Worm (Caenorhabditis elegans) whole organism, L2 larva: ENCODE measurements around the gene che-2.

Experiments
- C34F6.9 ChIP-seq: fragments of 150-350 bp; optimal IDR thresholded peaks from 2 replicates; lab custom pipeline; 2014; ENCODE audit warnings: missing biosample characterization, missing genetic modification characterization
- F13H6.1 ChIP-seq: sonication (generic microtip); optimal IDR thresholded peaks from 2 replicates; lab custom pipeline; 2016; ENCODE audit warnings: missing genetic modification characterization, missing compliant biosample characterization
- R02D3.7 ChIP-seq: fragments of 150-350 bp; optimal IDR thresholded peaks from 2 replicates; lab custom pipeline; 2014; ENCODE audit warnings: missing biosample characterization, missing genetic modification characterization
- Y55F3AM.14 ChIP-seq: fragments of 200-800 bp; sonication (Bioruptor generic); optimal IDR thresholded peaks from 2 replicates; lab custom pipeline; 2018; ENCODE audit warnings: mild to moderate bottlenecking, missing genetic modification characterization, missing compliant biosample characterization
- ZK546.5 ChIP-seq: sonication (generic microtip); optimal IDR thresholded peaks from 2 replicates; lab custom pipeline; 2017; ENCODE audit warnings: missing biosample characterization, missing genetic modification characterization
- alr-1 ChIP-seq: fragments of 150-350 bp; optimal IDR thresholded peaks from 2 replicates; lab custom pipeline; 2014; ENCODE audit warnings: missing biosample characterization, missing genetic modification characterization
- aly-2 ChIP-seq: fragments of 150-350 bp; optimal IDR thresholded peaks from 2 replicates; lab custom pipeline; 2014; ENCODE audit warnings: missing biosample characterization, missing genetic modification characterization
- ama-1 ChIP-seq: fragments of 150-350 bp; optimal IDR thresholded peaks from 2 replicates; lab custom pipeline; 2018; ENCODE audit warnings: inconsistent platforms
- blmp-1 ChIP-seq: sonication (generic microtip); optimal IDR thresholded peaks from 2 replicates; lab custom pipeline; 2017; ENCODE audit warnings: missing genetic modification characterization, mild to moderate bottlenecking, missing compliant biosample characterization, antibody characterized with exemption, moderate library complexity; ENCODE audit not compliant: insufficient read depth
- ceh-16 ChIP-seq: fragments of 150-350 bp; optimal IDR thresholded peaks from 2 replicates; lab custom pipeline; 2014; ENCODE audit warnings: missing biosample characterization, missing genetic modification characterization
- ceh-82 ChIP-seq: fragments of 150-350 bp; optimal IDR thresholded peaks from 2 replicates; lab custom pipeline; 2014; ENCODE audit warnings: missing biosample characterization, missing genetic modification characterization
- crh-2 ChIP-seq: sonication (generic microtip); optimal IDR thresholded peaks from 2 replicates; lab custom pipeline; 2017; ENCODE audit warnings: missing biosample characterization, missing genetic modification characterization
- dmd-4 ChIP-seq: sonication (generic microtip); optimal IDR thresholded peaks from 2 replicates; lab custom pipeline; 2017; ENCODE audit warnings: missing biosample characterization, missing genetic modification characterization
- egl-27 ChIP-seq: sonication (generic microtip); optimal IDR thresholded peaks from 3 replicates; lab custom pipeline; 2017; ENCODE audit warnings: missing biosample characterization, missing genetic modification reagents, missing genetic modification characterization
- elt-1 ChIP-seq: fragments of 150-350 bp; optimal IDR thresholded peaks from 2 replicates; lab custom pipeline; 2014; ENCODE audit warnings: missing biosample characterization, missing genetic modification characterization
- fos-1 ChIP-seq: fragments of 150-350 bp; optimal IDR thresholded peaks from 2 replicates; lab custom pipeline; 2014; ENCODE audit warnings: missing biosample characterization, missing genetic modification characterization
- gmeb-1 ChIP-seq: fragments of 150-350 bp; optimal IDR thresholded peaks from 2 replicates; lab custom pipeline; 2014; ENCODE audit warnings: missing biosample characterization, missing genetic modification characterization
- lin-11 ChIP-seq: fragments of 150-350 bp; sonication (generic microtip); optimal IDR thresholded peaks from 2 replicates; lab custom pipeline; 2014; ENCODE audit warnings: missing biosample characterization, missing genetic modification characterization, inconsistent platforms, mixed read lengths
- lin-13 ChIP-seq: fragments of 150-350 bp; optimal IDR thresholded peaks from 2 replicates; lab custom pipeline; 2014; ENCODE audit warnings: missing biosample characterization, missing genetic modification reagents, missing genetic modification characterization
- mbf-1 ChIP-seq: sonication (generic microtip); optimal IDR thresholded peaks from 2 replicates; lab custom pipeline; 2017; ENCODE audit warnings: missing biosample characterization, missing genetic modification characterization
- mdl-1 ChIP-seq, 2 experiments: fragments of 150-350 bp in 1 of 2; sonication (generic microtip) in 1 of 2; optimal IDR thresholded peaks; 2 replicates each; lab custom pipeline; 2017; ENCODE audit warnings: missing biosample characterization in 2 of 2, missing genetic modification characterization in 2 of 2
- nhr-10 ChIP-seq: sonication (generic microtip); optimal IDR thresholded peaks from 2 replicates; lab custom pipeline; 2017; ENCODE audit warnings: missing biosample characterization, missing genetic modification characterization
- nhr-12 ChIP-seq: fragments of 150-350 bp; optimal IDR thresholded peaks from 2 replicates; lab custom pipeline; 2014; ENCODE audit warnings: missing biosample characterization, missing genetic modification characterization
- nhr-129 ChIP-seq: fragments of 150-350 bp; optimal IDR thresholded peaks from 2 replicates; lab custom pipeline; 2014; ENCODE audit warnings: missing biosample characterization, missing genetic modification characterization
- nhr-21 ChIP-seq: fragments of 150-350 bp; optimal IDR thresholded peaks from 2 replicates; lab custom pipeline; 2014; ENCODE audit warnings: missing biosample characterization, missing genetic modification characterization
- nhr-23 ChIP-seq: fragments of 150-350 bp; optimal IDR thresholded peaks from 2 replicates; lab custom pipeline; 2014; ENCODE audit warnings: missing biosample characterization, missing genetic modification reagents, missing genetic modification characterization
- nhr-237 ChIP-seq: fragments of 150-350 bp; optimal IDR thresholded peaks from 2 replicates; lab custom pipeline; 2014; ENCODE audit warnings: missing biosample characterization, missing genetic modification characterization
- nhr-25 ChIP-seq: fragments of 150-350 bp; sonication (generic microtip); optimal IDR thresholded peaks from 3 replicates; lab custom pipeline; 2014; ENCODE audit warnings: missing biosample characterization, missing genetic modification characterization
- nhr-6 ChIP-seq: fragments of 150-350 bp; optimal IDR thresholded peaks from 2 replicates; lab custom pipeline; 2014; ENCODE audit warnings: missing biosample characterization, missing genetic modification characterization
- nhr-77 ChIP-seq: fragments of 150-350 bp; optimal IDR thresholded peaks from 2 replicates; lab custom pipeline; 2014; ENCODE audit warnings: missing biosample characterization, missing genetic modification characterization
- peb-1 ChIP-seq: fragments of 150-350 bp; optimal IDR thresholded peaks from 2 replicates; lab custom pipeline; 2014; ENCODE audit warnings: missing biosample characterization, missing genetic modification characterization
- sem-4 ChIP-seq: fragments of 150-350 bp; optimal IDR thresholded peaks from 2 replicates; lab custom pipeline; 2014; ENCODE audit warnings: missing biosample characterization, missing genetic modification reagents, missing genetic modification characterization
- skn-1 ChIP-seq: sonication (generic microtip); optimal IDR thresholded peaks from 2 replicates; lab custom pipeline; 2017; ENCODE audit warnings: missing biosample characterization, missing genetic modification characterization
- sma-3 ChIP-seq: sonication (generic microtip); optimal IDR thresholded peaks from 2 replicates; lab custom pipeline; 2016; ENCODE audit warnings: missing genetic modification reagents, missing genetic modification characterization, missing compliant biosample characterization
- sma-9 ChIP-seq, 2 experiments: fragments of 150-350 bp in 1 of 2; sonication (generic microtip) in 1 of 2; optimal IDR thresholded peaks; 2 replicates each; lab custom pipeline; 2014 to 2016; ENCODE audit warnings: missing genetic modification characterization in 2 of 2, mild to moderate bottlenecking in 1 of 2, missing biosample characterization in 1 of 2, missing compliant biosample characterization in 1 of 2, missing genetic modification reagents in 1 of 2, moderate library complexity in 1 of 2
- snpc-4 ChIP-seq: fragments of 150-350 bp; optimal IDR thresholded peaks from 2 replicates; lab custom pipeline; 2014; ENCODE audit warnings: missing biosample characterization, missing genetic modification characterization
- unc-39 ChIP-seq: fragments of 150-350 bp; optimal IDR thresholded peaks from 2 replicates; lab custom pipeline; 2014; ENCODE audit warnings: missing biosample characterization, missing genetic modification characterization
- unc-55 ChIP-seq: fragments of 150-350 bp; sonication (generic microtip); optimal IDR thresholded peaks from 3 replicates; lab custom pipeline; 2014; ENCODE audit warnings: missing biosample characterization, missing genetic modification reagents, missing genetic modification characterization
- unc-62 ChIP-seq: fragments of 150-350 bp; optimal IDR thresholded peaks from 2 replicates; lab custom pipeline; 2014; ENCODE audit warnings: missing biosample characterization, missing genetic modification reagents, missing genetic modification characterization
- zag-1 ChIP-seq: fragments of 150-350 bp; optimal IDR thresholded peaks from 2 replicates; lab custom pipeline; 2014; ENCODE audit warnings: missing biosample characterization, missing genetic modification characterization
- ztf-11 ChIP-seq: sonication (generic microtip); optimal IDR thresholded peaks from 2 replicates; lab custom pipeline; 2017; ENCODE audit warnings: missing biosample characterization, missing genetic modification characterization

The che-2 gene

ce11 chrX:527663-528062 lies 46.4 kb downstream of the che-2 start:
- TF ChIP-seq fos-1 (peak; percentile 52), unc-62 (GFP tag; lab: Kevin White, UChicago) (no peak)

- TF ChIP-seq fos-1 = no peak
These were observed 47.5 kb downstream of the che-2 start for ce11 chrX:528761-529160.

- TF ChIP-seq sma-9 (GFP tag; optimal IDR thresholded peaks at IDR 0.05; lab: Kevin White, UChicago) = no peak
- TF ChIP-seq sma-9 (tag; optimal IDR thresholded peaks at IDR 0.05; lab: Kevin White, UChicago) = no peak
- no peak for TF ChIP-seq nhr-237 (tag; lab: Kevin White, UChicago)
- TF ChIP-seq C34F6.9 (tag; lab: Kevin White, UChicago) = no peak
- no peak for TF ChIP-seq nhr-6 (tag; lab: Kevin White, UChicago)
- no peak for TF ChIP-seq F13H6.1 (tag; lab: Kevin White, UChicago)
- TF ChIP-seq Y55F3AM.14 (GFP tag; lab: Kevin White, UChicago) = no peak
These were observed 48.1 kb downstream of the che-2 start for ce11 chrX:529386-529785.

ce11 chrX:530011-530410 lies 48.8 kb downstream of the che-2 start, which contains the start of gene ugt-46:
Gene ugt-46, minus strand, starts transcription at chrX:530289.
- TF ChIP-seq crh-2 (peak; percentile 63), nhr-21 (tag; lab: Kevin White, UChicago) (no peak), fos-1 (peak; percentile 94), sma-9 (GFP tag; optimal IDR thresholded peaks at IDR 0.05; lab: Kevin White, UChicago) (peak; percentile 46), sma-9 (tag; optimal IDR thresholded peaks at IDR 0.05; lab: Kevin White, UChicago) (no peak), gmeb-1 (tag; lab: Kevin White, UChicago) (no peak)

- TF ChIP-seq mbf-1 (tag; lab: Kevin White, UChicago) = no peak
- no peak for TF ChIP-seq blmp-1 (tag; lab: Kevin White, UChicago)
- no peak for TF ChIP-seq nhr-129 (tag; lab: Kevin White, UChicago)
- TF ChIP-seq Y55F3AM.14 (GFP tag; lab: Kevin White, UChicago) = no peak
- no peak for TF ChIP-seq zag-1 (tag; lab: Kevin White, UChicago)
- TF ChIP-seq unc-55 (GFP tag; lab: Kevin White, UChicago) = no peak
- no peak for TF ChIP-seq lin-11 (tag; lab: Kevin White, UChicago)
- no peak for TF ChIP-seq ama-1
- TF ChIP-seq F13H6.1 (tag; lab: Kevin White, UChicago) = no peak
- TF ChIP-seq, all 48 proteins: peak for 0
These were observed 49.7 kb downstream of the che-2 start, which contains the start of gene B0310.6 for ce11 chrX:530909-531308. Gene B0310.6, minus strand, starts transcription at chrX:531009.

ce11 chrX:535728-536127 lies 54.5 kb downstream of the che-2 start, which contains the start of gene F28C10.3:
Gene F28C10.3, minus strand, starts transcription at chrX:535828.
- peak; percentile 88 for TF ChIP-seq C34F6.9 (tag; lab: Kevin White, UChicago)
- no peak for TF ChIP-seq ztf-11 (tag; lab: Kevin White, UChicago)
- no peak for TF ChIP-seq ZK546.5 (tag; lab: Kevin White, UChicago)
- peak; percentile 3 for TF ChIP-seq snpc-4 (tag; lab: Kevin White, UChicago)
- TF ChIP-seq ceh-16 = peak; percentile 22
- TF ChIP-seq nhr-12 (tag; lab: Kevin White, UChicago) = no peak
- TF ChIP-seq nhr-77 (tag; lab: Kevin White, UChicago) = no peak
- TF ChIP-seq nhr-237 (tag; lab: Kevin White, UChicago) = peak; percentile 31
- peak; percentile 87 for TF ChIP-seq blmp-1 (tag; lab: Kevin White, UChicago)
- peak; percentile 92 for TF ChIP-seq sem-4 (tag; lab: Kevin White, UChicago)
- peak; percentile 88 for TF ChIP-seq F13H6.1 (tag; lab: Kevin White, UChicago)
- TF ChIP-seq lin-13 (GFP tag; lab: Kevin White, UChicago) = peak; percentile 71
- TF ChIP-seq sma-3 (GFP tag; lab: Kevin White, UChicago) = peak; percentile 81
- TF ChIP-seq nhr-10 (tag; lab: Kevin White, UChicago) = no peak
- TF ChIP-seq nhr-25 (tag; lab: Kevin White, UChicago) = peak; percentile 91
- peak; percentile 93 for TF ChIP-seq egl-27 (tag; lab: Kevin White, UChicago)
- TF ChIP-seq Y55F3AM.14 (GFP tag; lab: Kevin White, UChicago) = peak; percentile 58
- TF ChIP-seq dmd-4 = no peak
- TF ChIP-seq unc-39 (tag; lab: Kevin White, UChicago) = no peak
- TF ChIP-seq peb-1 = no peak
- TF ChIP-seq alr-1 (tag; lab: Kevin White, UChicago) = no peak
- peak; percentile 77 for TF ChIP-seq unc-55 (GFP tag; lab: Kevin White, UChicago)
- TF ChIP-seq aly-2 (tag; lab: Kevin White, UChicago) = no peak
- TF ChIP-seq lin-11 (tag; lab: Kevin White, UChicago) = no peak
- TF ChIP-seq zag-1 (tag; lab: Kevin White, UChicago) = peak; percentile 88
- no peak for TF ChIP-seq ceh-82
- TF ChIP-seq nhr-6 (tag; lab: Kevin White, UChicago) = peak; percentile 86
- TF ChIP-seq mbf-1 (tag; lab: Kevin White, UChicago) = no peak
- no peak for TF ChIP-seq nhr-23
- TF ChIP-seq fos-1 = peak; percentile 93
- no peak for TF ChIP-seq elt-1 (tag; lab: Kevin White, UChicago)
- no peak for TF ChIP-seq skn-1 (tag; lab: Kevin White, UChicago)
- TF ChIP-seq R02D3.7 = no peak
- TF ChIP-seq sma-9 (GFP tag; optimal IDR thresholded peaks at IDR 0.05; lab: Kevin White, UChicago) = peak; percentile 100
- peak; percentile 83 for TF ChIP-seq sma-9 (tag; optimal IDR thresholded peaks at IDR 0.05; lab: Kevin White, UChicago)
- TF ChIP-seq mdl-1 (tag; optimal IDR thresholded peaks at IDR 0.05; lab: Kevin White, UChicago) = peak; percentile 78 to 87
